Fruit fly (Drosophila melanogaster) whole organism, embryonic: ENCODE results near the gene bb8.

Experiments used
- Atf-2 ChIP-seq: fragments of 200-800 bp; sonication (Bioruptor generic); optimal IDR thresholded peaks from 2 replicates; lab custom pipeline; 2016; ENCODE audit warnings: missing biosample characterization, missing genetic modification characterization
- CG10462 ChIP-seq: fragments of 200-800 bp; sonication (Bioruptor generic); optimal IDR thresholded peaks from 2 replicates; lab custom pipeline; 2016; ENCODE audit warnings: missing biosample characterization, missing genetic modification characterization
- CG12391 ChIP-seq: fragments of 200-800 bp; sonication (Bioruptor generic); optimal IDR thresholded peaks from 3 replicates; lab custom pipeline; 2018; ENCODE audit warnings: missing biosample characterization, mild to moderate bottlenecking, missing genetic modification characterization, moderate library complexity
- CG13296 ChIP-seq: fragments of 200-800 bp; sonication (Bioruptor generic); optimal IDR thresholded peaks from 3 replicates; lab custom pipeline; 2018; ENCODE audit warnings: missing biosample characterization, mild to moderate bottlenecking, missing genetic modification characterization
- CG15479 ChIP-seq: fragments of 200-800 bp; sonication (Bioruptor generic); optimal IDR thresholded peaks from 3 replicates; lab custom pipeline; 2019; ENCODE audit warnings: missing biosample characterization, mild to moderate bottlenecking, missing genetic modification characterization, moderate library complexity
- CG17359 ChIP-seq: fragments of 200-800 bp; sonication (Bioruptor generic); optimal IDR thresholded peaks from 3 replicates; lab custom pipeline; 2018; ENCODE audit warnings: missing biosample characterization, mild to moderate bottlenecking, missing genetic modification characterization, moderate library complexity
- CG17385 ChIP-seq: fragments of 200-800 bp; sonication (Bioruptor generic); optimal IDR thresholded peaks from 3 replicates; lab custom pipeline; 2018; ENCODE audit warnings: missing biosample characterization, mild to moderate bottlenecking, missing genetic modification characterization
- CG17829 ChIP-seq: fragments of 200-800 bp; optimal IDR thresholded peaks from 2 replicates; lab custom pipeline; 2019; ENCODE audit warnings: missing biosample characterization, mild to moderate bottlenecking, missing genetic modification characterization, moderate library complexity
- CG17912 ChIP-seq: fragments of 200-800 bp; sonication (Bioruptor generic); optimal IDR thresholded peaks from 2 replicates; lab custom pipeline; 2018; ENCODE audit warnings: missing biosample characterization, mild to moderate bottlenecking, missing genetic modification characterization
- CG18476 ChIP-seq: fragments of 200-800 bp; sonication (Bioruptor generic); optimal IDR thresholded peaks from 2 replicates; lab custom pipeline; 2016; ENCODE audit warnings: missing biosample characterization, mild to moderate bottlenecking, missing genetic modification characterization
- CG2875 ChIP-seq: fragments of 200-800 bp; sonication (Bioruptor generic); optimal IDR thresholded peaks from 2 replicates; lab custom pipeline; 2017; ENCODE audit warnings: missing biosample characterization, mild to moderate bottlenecking, missing genetic modification characterization, missing genetic modification reagents
- CG3065 ChIP-seq: fragments of 200-800 bp; sonication (Bioruptor generic); optimal IDR thresholded peaks from 2 replicates; lab custom pipeline; 2016; ENCODE audit warnings: missing biosample characterization, missing genetic modification characterization
- CG31441 ChIP-seq: fragments of 200-800 bp; sonication (Bioruptor generic); IDR thresholded peaks from 2 replicates; pipeline ENCODE4 v1.3.6; 2022; ENCODE audit warnings: missing biosample characterization, missing genetic modification characterization
- CG32767 ChIP-seq: fragments of 200-800 bp; sonication (Bioruptor generic); IDR thresholded peaks from 2 replicates; pipeline ENCODE4 v1.3.6; 2022; ENCODE audit warnings: missing biosample characterization, missing genetic modification characterization
- CG6689 ChIP-seq: fragments of 200-800 bp; sonication (Bioruptor generic); IDR thresholded peaks from 2 replicates; pipeline ENCODE4 v1.3.6; 2022; ENCODE audit warnings: missing biosample characterization, missing genetic modification characterization
- CG8924 ChIP-seq: fragments of 200-800 bp; optimal IDR thresholded peaks from 3 replicates; lab custom pipeline; 2019; ENCODE audit warnings: missing biosample characterization, mild to moderate bottlenecking, missing genetic modification characterization, moderate library complexity
- D19A ChIP-seq: fragments of 200-800 bp; optimal IDR thresholded peaks from 3 replicates; lab custom pipeline; 2019; ENCODE audit warnings: missing biosample characterization, mild to moderate bottlenecking, missing genetic modification characterization, moderate library complexity
- Dbx ChIP-seq: fragments of 200-800 bp; sonication (Bioruptor generic); IDR thresholded peaks from 3 replicates; pipeline ENCODE4 v1.3.6; 2022; ENCODE audit warnings: missing biosample characterization, missing genetic modification characterization
- H15 ChIP-seq: fragments of 200-800 bp; sonication (Bioruptor generic); IDR thresholded peaks from 3 replicates; pipeline ENCODE4 v1.3.6; 2022; ENCODE audit warnings: missing biosample characterization, missing genetic modification characterization
- Lhr ChIP-seq: fragments of 200-800 bp; sonication (Bioruptor generic); optimal IDR thresholded peaks from 3 replicates; lab custom pipeline; 2017; ENCODE audit warnings: mild to moderate bottlenecking, missing biosample characterization, missing genetic modification reagents, missing genetic modification characterization
- Meics ChIP-seq: fragments of 200-800 bp; sonication (Bioruptor generic); optimal IDR thresholded peaks from 2 replicates; lab custom pipeline; 2017; ENCODE audit warnings: missing biosample characterization, mild to moderate bottlenecking, missing genetic modification characterization
- NFAT ChIP-seq: fragments of 200-800 bp; sonication (Bioruptor generic); IDR thresholded peaks from 2 replicates; pipeline ENCODE4 v1.3.6; 2022; ENCODE audit warnings: missing biosample characterization, missing genetic modification characterization
- Nf-YA ChIP-seq: fragments of 200-800 bp; sonication (Bioruptor generic); IDR thresholded peaks from 2 replicates; pipeline ENCODE4 v1.3.6; 2022; ENCODE audit warnings: missing biosample characterization, missing genetic modification characterization
- Nf-YB ChIP-seq: fragments of 200-800 bp; sonication (Bioruptor generic); optimal IDR thresholded peaks from 3 replicates; lab custom pipeline; 2019; ENCODE audit warnings: missing biosample characterization, mild to moderate bottlenecking, missing genetic modification characterization, moderate library complexity
- Sox102F ChIP-seq: fragments of 200-800 bp; sonication (Bioruptor generic); optimal IDR thresholded peaks from 2 replicates; lab custom pipeline; 2018; ENCODE audit warnings: missing biosample characterization, mild to moderate bottlenecking, missing genetic modification characterization, moderate library complexity
- Tbp ChIP-seq: fragments of >200 bp; optimal IDR thresholded peaks from 2 replicates; lab custom pipeline; 2018; ENCODE audit warnings: missing biosample characterization, missing genetic modification characterization
- Trl ChIP-seq, 3 experiments: fragments of >200 bp in 2 of 3; fragments of 200-800 bp in 1 of 3; sonication (Bioruptor generic) in 1 of 3; optimal IDR thresholded peaks; 2 replicates in 1 of 3; 3 replicates in 2 of 3; lab custom pipeline; 2016 to 2017; ENCODE audit warnings: missing biosample characterization in 1 of 3, missing genetic modification characterization in 1 of 3
- Xrp1 ChIP-seq: fragments of 200-800 bp; sonication (Bioruptor generic); IDR thresholded peaks from 2 replicates; pipeline ENCODE4 v1.3.6; 2022; ENCODE audit warnings: missing biosample characterization, missing genetic modification characterization
- ash1 ChIP-seq: fragments of 200-800 bp; sonication (Bioruptor generic); optimal IDR thresholded peaks from 2 replicates; lab custom pipeline; 2018; ENCODE audit warnings: missing biosample characterization, mild to moderate bottlenecking, missing genetic modification characterization
- bowl ChIP-seq: fragments of 200-800 bp; sonication (Bioruptor generic); IDR thresholded peaks from 2 replicates; pipeline ENCODE4 v1.3.6; 2022; ENCODE audit warnings: missing biosample characterization, missing genetic modification characterization
- caup ChIP-seq: fragments of 200-800 bp; sonication (Bioruptor generic); optimal IDR thresholded peaks from 3 replicates; lab custom pipeline; 2017; ENCODE audit warnings: missing biosample characterization, mild to moderate bottlenecking, missing genetic modification characterization, moderate library complexity; ENCODE audit not compliant: severe bottlenecking
- dm ChIP-seq: fragments of 200-800 bp; sonication (Bioruptor generic); optimal IDR thresholded peaks from 3 replicates; lab custom pipeline; 2016; ENCODE audit warnings: missing biosample characterization, missing genetic modification characterization
- ems ChIP-seq: fragments of 200-800 bp; sonication (Bioruptor generic); optimal IDR thresholded peaks from 3 replicates; lab custom pipeline; 2016; ENCODE audit warnings: missing biosample characterization, missing genetic modification characterization
- en ChIP-seq: fragments of 200-800 bp; sonication (Bioruptor generic); optimal IDR thresholded peaks from 2 replicates; lab custom pipeline; 2016; ENCODE audit warnings: missing biosample characterization, missing genetic modification characterization
- exex ChIP-seq: fragments of 200-800 bp; sonication (Bioruptor generic); optimal IDR thresholded peaks from 4 replicates; lab custom pipeline; 2018; ENCODE audit warnings: missing biosample characterization, mild to moderate bottlenecking, missing genetic modification characterization, moderate library complexity
- grau ChIP-seq: fragments of 200-800 bp; optimal IDR thresholded peaks from 3 replicates; lab custom pipeline; 2019; ENCODE audit warnings: missing biosample characterization, mild to moderate bottlenecking, missing genetic modification characterization, moderate library complexity
- hkb ChIP-seq, 2 experiments: fragments of 200-800 bp in 1 of 2; fragments of >200 bp in 1 of 2; sonication (Bioruptor generic) in 1 of 2; IDR thresholded peaks in 1 of 2; optimal IDR thresholded peaks in 1 of 2; 2 replicates each; pipeline versions ENCODE4 v1.3.6 to Lab custom; 2017 to 2022; ENCODE audit warnings: missing biosample characterization in 1 of 2, missing genetic modification characterization in 1 of 2
- lilli ChIP-seq: fragments of 200-800 bp; sonication (Bioruptor generic); optimal IDR thresholded peaks from 3 replicates; lab custom pipeline; 2016; ENCODE audit warnings: missing biosample characterization, missing genetic modification characterization
- nerfin-1 ChIP-seq: fragments of 200-800 bp; sonication (Bioruptor generic); optimal IDR thresholded peaks from 3 replicates; lab custom pipeline; 2019; ENCODE audit warnings: missing biosample characterization, mild to moderate bottlenecking, missing genetic modification characterization, moderate library complexity
- peb ChIP-seq: fragments of 200-800 bp; sonication (Bioruptor generic); IDR thresholded peaks from 2 replicates; pipeline ENCODE4 v1.3.6; 2022; ENCODE audit warnings: missing biosample characterization, missing genetic modification characterization
- pfk ChIP-seq: fragments of 200-800 bp; sonication (Bioruptor generic); optimal IDR thresholded peaks from 2 replicates; lab custom pipeline; 2018; ENCODE audit warnings: missing biosample characterization, mild to moderate bottlenecking, missing genetic modification characterization, moderate library complexity
- ro ChIP-seq: fragments of 200-800 bp; sonication (Bioruptor generic); IDR thresholded peaks from 2 replicates; pipeline ENCODE4 v1.3.6; 2022; ENCODE audit warnings: missing biosample characterization, missing genetic modification characterization
- sd ChIP-seq: fragments of 200-800 bp; sonication (Bioruptor generic); optimal IDR thresholded peaks from 3 replicates; lab custom pipeline; 2018; ENCODE audit warnings: missing biosample characterization, mild to moderate bottlenecking, missing genetic modification characterization, moderate library complexity
- sens ChIP-seq: fragments of 200-800 bp; sonication (Bioruptor generic); peaks from one replicate; lab custom pipeline; 2016; ENCODE audit warnings: missing biosample characterization, missing genetic modification characterization
- slou ChIP-seq: fragments of 200-800 bp; sonication (Bioruptor generic); optimal IDR thresholded peaks from 3 replicates; lab custom pipeline; 2016; ENCODE audit warnings: missing biosample characterization, missing genetic modification characterization
- sug ChIP-seq: fragments of 200-800 bp; optimal IDR thresholded peaks from 2 replicates; lab custom pipeline; 2019; ENCODE audit warnings: missing biosample characterization, mild to moderate bottlenecking, missing genetic modification characterization, moderate library complexity
- tna ChIP-seq: fragments of 200-800 bp; sonication (Bioruptor generic); IDR thresholded peaks from 2 replicates; pipeline ENCODE4 v1.3.6; 2022; ENCODE audit warnings: missing biosample characterization, missing genetic modification characterization; ENCODE audit not compliant: partially characterized antibody
- wdn ChIP-seq: fragments of 200-800 bp; sonication (Bioruptor generic); IDR thresholded peaks from 2 replicates; pipeline ENCODE4 v1.3.6; 2022; ENCODE audit warnings: missing biosample characterization, missing genetic modification characterization
- yki ChIP-seq: fragments of >200 bp; optimal IDR thresholded peaks from 3 replicates; lab custom pipeline; 2018
- zfh1 ChIP-seq: fragments of 200-800 bp; sonication (Bioruptor generic); IDR thresholded peaks from 3 replicates; pipeline ENCODE4 v1.3.6; 2022; ENCODE audit warnings: missing biosample characterization, missing genetic modification characterization

Gene bb8

dm6 chr3R:23295360-23295772, 5.4 kb upstream of the bb8 start (continued):
- TF ChIP-seq Meics (GFP tag; lab: Kevin White, UChicago) = peak; percentile 26
- peak; percentile 13 for TF ChIP-seq lilli (GFP tag; lab: Kevin White, UChicago)
- peak; percentile 49 for TF ChIP-seq CG8924 (tag; lab: Kevin White, UChicago)
- TF ChIP-seq Tbp (GFP tag; lab: Kevin White, UChicago) = peak; percentile 89
- TF ChIP-seq nerfin-1 (tag; lab: Kevin White, UChicago) = peak; percentile 95
- no peak for TF ChIP-seq CG31441
- TF ChIP-seq ro (GFP tag; lab: Robert Waterston, UW) = no peak
- no peak for TF ChIP-seq hkb (optimal IDR thresholded peaks at IDR 0.05; lab: Kevin White, UChicago)
- TF ChIP-seq hkb (GFP tag; IDR thresholded peaks at IDR 0.05; lab: Robert Waterston, UW) = peak; percentile 53; the same call in 1 of the 2 replicates
- peak; percentile 68 to 77 for TF ChIP-seq Trl (optimal IDR thresholded peaks at IDR 0.05; lab: Kevin White, UChicago)
- TF ChIP-seq Trl (GFP tag; optimal IDR thresholded peaks at IDR 0.05; lab: Kevin White, UChicago) = peak; percentile 50
- no peak for TF ChIP-seq Atf-2
- peak; percentile 17 for TF ChIP-seq grau (tag; lab: Kevin White, UChicago)
- peak; percentile 25; the same call in 1 of the 2 replicates for TF ChIP-seq CG6689 (GFP tag; lab: Robert Waterston, UW)
- peak; percentile 14 for TF ChIP-seq CG2875 (GFP tag; lab: Kevin White, UChicago)
- TF ChIP-seq Sox102F (GFP tag; lab: Kevin White, UChicago) = no peak
- peak; percentile 55; the same call in 1 of the 3 replicates for TF ChIP-seq zfh1 (GFP tag; lab: Robert Waterston, UW)
- peak; percentile 30; the same call in 1 of the 2 replicates for TF ChIP-seq Xrp1 (GFP tag; lab: Robert Waterston, UW)
- TF ChIP-seq NFAT (GFP tag; lab: Robert Waterston, UW) = no peak
- peak; percentile 44 for TF ChIP-seq CG17385
- TF ChIP-seq ash1 (GFP tag; lab: Kevin White, UChicago) = peak; percentile 37
- TF ChIP-seq peb (GFP tag; lab: Robert Waterston, UW) = no peak
- peak; percentile 1 for TF ChIP-seq yki (lab: Kevin White, UChicago)
- TF ChIP-seq CG12391 (tag; lab: Kevin White, UChicago) = peak; percentile 18
- peak; percentile 85 for TF ChIP-seq sens
- TF ChIP-seq pfk = peak; percentile 48
- TF ChIP-seq CG10462 (GFP tag; lab: Kevin White, UChicago) = no peak
- no peak for TF ChIP-seq en (GFP tag; lab: Kevin White, UChicago)
- no peak for TF ChIP-seq CG3065 (GFP tag; lab: Kevin White, UChicago)
- TF ChIP-seq exex = peak; percentile 22
- TF ChIP-seq slou = no peak
- peak; percentile 8 for TF ChIP-seq D19A (tag; lab: Kevin White, UChicago)
- TF ChIP-seq wdn (GFP tag; lab: Robert Waterston, UW) = no peak
- peak; percentile 100 for TF ChIP-seq sd (tag; lab: Kevin White, UChicago)
- TF ChIP-seq ems = no peak
- TF ChIP-seq tna (GFP tag; lab: Robert Waterston, UW) = peak; percentile 54; the same call in 1 of the 2 replicates
- TF ChIP-seq Nf-YB (GFP tag; lab: Kevin White, UChicago) = peak; percentile 97
- TF ChIP-seq Lhr (GFP tag; lab: Kevin White, UChicago) = no peak
- no peak for TF ChIP-seq CG18476 (GFP tag; lab: Kevin White, UChicago)
- peak; percentile 59 for TF ChIP-seq sug (tag; lab: Kevin White, UChicago)
- peak; percentile 8 for TF ChIP-seq dm
- peak; percentile 8 for TF ChIP-seq CG17359 (tag; lab: Kevin White, UChicago)
- TF ChIP-seq bowl = peak; percentile 42; the same call in 1 of the 2 replicates
- TF ChIP-seq Nf-YA = peak; percentile 83
- 0 out of 3 replicates have a peak, but pooled peaks have one; percentile 22 for TF ChIP-seq H15 (GFP tag; lab: Robert Waterston, UW)
- TF ChIP-seq CG32767 (GFP tag; lab: Robert Waterston, UW) = peak; percentile 72
- TF ChIP-seq caup (GFP tag; lab: Kevin White, UChicago) = peak; percentile 43
- TF ChIP-seq CG17912 = peak; percentile 45
- peak; percentile 63 for TF ChIP-seq CG15479
- TF ChIP-seq Dbx (GFP tag; lab: Robert Waterston, UW) = 0 out of 3 replicates have a peak, but pooled peaks have one; percentile 16
- peak; percentile 49 for TF ChIP-seq CG17829 (tag; lab: Kevin White, UChicago)
- TF ChIP-seq CG13296 (GFP tag; lab: Kevin White, UChicago) = peak; percentile 19
